Worm (Caenorhabditis elegans) whole organism, L4/young adult: Measurements from ENCODE around the gene ZK688.4.

Source experiments
- W03F9.2 ChIP-seq: fragments of 150-350 bp; optimal IDR thresholded peaks from 2 replicates; lab custom pipeline; 2014; ENCODE audit warnings: missing biosample characterization, missing genetic modification characterization
- dao-5 ChIP-seq: sonication (generic microtip); optimal IDR thresholded peaks from 2 replicates; lab custom pipeline; 2016; ENCODE audit warnings: missing genotype, missing genetic modification characterization, moderate library complexity, missing compliant biosample characterization
- him-1 ChIP-seq: sonication (generic microtip); optimal IDR thresholded peaks from 2 replicates; lab custom pipeline; 2016; ENCODE audit warnings: missing genotype, missing genetic modification reagents, missing genetic modification characterization, missing compliant biosample characterization

The ZK688.4 gene

ce11 chrIII:7878852-7879329 lies 15.9 kb upstream of the ZK688.4 start, which contains the start of gene sup-18:
Gene sup-18, minus strand, starts transcription at chrIII:7878902.
- no peak for TF ChIP-seq him-1 (tag; lab: Kevin White, UChicago)
- no peak for TF ChIP-seq dao-5
- no peak for TF ChIP-seq W03F9.2

ce11 chrIII:7880132-7880715 lies 14.6 kb upstream of the ZK688.4 start:
- TF ChIP-seq dao-5 (no peak), him-1 (tag; lab: Kevin White, UChicago) (no peak), W03F9.2 (no peak)

- TF ChIP-seq W03F9.2: no peak
- no peak for TF ChIP-seq him-1 (tag; lab: Kevin White, UChicago)
- TF ChIP-seq dao-5: no peak
Measured at ce11 chrIII:7882900-7883299, 11.9 kb upstream of the ZK688.4 start, which contains the start of gene ZK688.9. Gene ZK688.9, minus strand, starts transcription at chrIII:7883000.

- TF ChIP-seq dao-5: no peak
- no peak for TF ChIP-seq W03F9.2
- no peak for TF ChIP-seq him-1 (tag; lab: Kevin White, UChicago)
Measured at ce11 chrIII:7884863-7885262, 10.0 kb upstream of the ZK688.4 start, which contains the start of gene ZK688.11. Gene ZK688.11, minus strand, starts transcription at chrIII:7884963.

ce11 chrIII:7889036-7889435 lies 5.8 kb upstream of the ZK688.4 start:
- TF ChIP-seq him-1 (tag; lab: Kevin White, UChicago) (no peak), W03F9.2 (no peak), dao-5 (no peak)

ce11 chrIII:7891573-7892306 lies 3.1 kb upstream of the ZK688.4 start, which contains the start of the genes ZK688.5 and fahd-1:
Gene ZK688.5, minus strand, starts transcription at chrIII:7891623.
Gene fahd-1, plus strand, starts transcription at chrIII:7892256.
- TF ChIP-seq W03F9.2: peak; percentile 60
- TF ChIP-seq him-1 (tag; lab: Kevin White, UChicago): no peak
- TF ChIP-seq dao-5: no peak

ce11 chrIII:7892333-7892732 lies 2.5 kb upstream of the ZK688.4 start:
- no peak for TF ChIP-seq him-1 (tag; lab: Kevin White, UChicago)
- TF ChIP-seq dao-5: no peak
- no peak for TF ChIP-seq W03F9.2

ce11 chrIII:7893224-7893623 lies 1.6 kb upstream of the ZK688.4 start:
- no peak for TF ChIP-seq W03F9.2
- TF ChIP-seq dao-5: no peak
- no peak for TF ChIP-seq him-1 (tag; lab: Kevin White, UChicago)

- no peak for TF ChIP-seq him-1 (tag; lab: Kevin White, UChicago)
- TF ChIP-seq W03F9.2: no peak
- no peak for TF ChIP-seq dao-5
Measured at ce11 chrIII:7896925-7897324, 2.1 kb downstream of the ZK688.4 start, which contains the start of gene ZK688.10. Gene ZK688.10, minus strand, starts transcription at chrIII:7897025.

- TF ChIP-seq W03F9.2: no peak
- TF ChIP-seq dao-5: no peak
- no peak for TF ChIP-seq him-1 (tag; lab: Kevin White, UChicago)
Measured at ce11 chrIII:7897733-7898132, 2.9 kb downstream of the ZK688.4 start.

- TF ChIP-seq W03F9.2 (no peak), dao-5 (no peak), him-1 (tag; lab: Kevin White, UChicago) (no peak)
Measured at ce11 chrIII:7900733-7901132, 5.9 kb downstream of the ZK688.4 start, which contains the start of gene best-24. Gene best-24, plus strand, starts transcription at chrIII:7901033.

- TF ChIP-seq him-1 (tag; lab: Kevin White, UChicago) (no peak), W03F9.2 (no peak), dao-5 (no peak)
Measured at ce11 chrIII:7903427-7903826, 8.6 kb downstream of the ZK688.4 start.

ce11 chrIII:7907515-7907914 lies 12.7 kb downstream of the ZK688.4 start, which contains the start of gene pcp-5:
Gene pcp-5, minus strand, starts transcription at chrIII:7907615.
- no peak for TF ChIP-seq dao-5
- TF ChIP-seq him-1 (tag; lab: Kevin White, UChicago): no peak
- no peak for TF ChIP-seq W03F9.2

- TF ChIP-seq dao-5: no peak
- TF ChIP-seq W03F9.2: no peak
- TF ChIP-seq him-1 (tag; lab: Kevin White, UChicago): no peak
Measured at ce11 chrIII:7909263-7909662, 14.4 kb downstream of the ZK688.4 start, which contains the start of gene ZK688.1. Gene ZK688.1, plus strand, starts transcription at chrIII:7909563.

- no peak for TF ChIP-seq dao-5
- no peak for TF ChIP-seq W03F9.2
- TF ChIP-seq him-1 (tag; lab: Kevin White, UChicago): no peak
Measured at ce11 chrIII:7911621-7912020, 16.8 kb downstream of the ZK688.4 start, which contains the start of gene ZK688.7. Gene ZK688.7, minus strand, starts transcription at chrIII:7911634.
